Fruit fly (Drosophila melanogaster): Measurements from ENCODE around the gene Ziz.

Gene Ziz

DNA sequence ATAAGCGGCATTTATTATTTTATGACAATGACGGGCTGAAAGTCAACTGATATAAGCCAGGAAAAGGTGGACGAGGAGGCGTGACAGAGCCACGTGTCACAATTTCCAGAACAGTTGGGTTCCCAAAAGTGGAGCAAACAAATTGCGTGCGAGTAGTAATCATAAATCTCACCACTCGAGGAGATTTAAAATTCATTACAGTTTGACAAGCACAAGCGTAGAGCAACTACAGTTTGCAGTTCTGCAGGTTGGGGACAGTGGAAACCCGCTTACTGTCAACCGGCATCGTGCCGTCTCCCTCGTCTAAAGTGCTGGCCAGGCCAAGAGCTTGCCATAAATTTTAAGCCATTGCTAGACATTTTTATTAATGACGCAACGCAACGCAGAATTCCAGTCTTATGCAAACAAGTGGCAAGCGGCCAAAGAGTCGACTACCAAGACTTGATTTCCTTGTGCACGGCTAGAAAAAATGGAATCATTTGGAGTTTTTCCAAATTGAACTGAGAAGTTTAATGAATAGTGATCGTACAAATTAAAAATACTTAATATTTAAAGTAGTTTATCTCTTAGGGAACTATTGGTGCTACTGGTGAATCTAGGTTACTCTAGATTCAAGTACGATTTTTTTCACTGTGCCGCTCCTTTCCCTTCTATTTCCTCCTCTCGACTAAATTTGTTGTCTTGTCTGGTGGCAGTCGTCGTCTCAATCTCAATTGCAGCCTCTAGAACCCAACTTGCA, 17.4 kb upstream of the Ziz start (continued):
- peak; percentile 81 for TF ChIP-seq CG6276 (GFP tag; optimal IDR thresholded peaks at IDR 0.05)
- peak; percentile 46 for TF ChIP-seq net (GFP tag; optimal IDR thresholded peaks at IDR 0.05)
- TF ChIP-seq Met (GFP tag; optimal IDR thresholded peaks at IDR 0.05) = no peak
- no peak for TF ChIP-seq cyc (GFP tag; optimal IDR thresholded peaks at IDR 0.05)
- TF ChIP-seq CG15336 (GFP tag; IDR thresholded peaks at IDR 0.05) = peak; percentile 81
- TF ChIP-seq CG8119 (GFP tag; IDR thresholded peaks at IDR 0.05) = peak; percentile 70; the same call in 2 of the 3 replicates
- peak; percentile 55 for TF ChIP-seq achi (GFP tag; optimal IDR thresholded peaks at IDR 0.05)
- peak; percentile 71 for TF ChIP-seq Gug (GFP tag; IDR thresholded peaks at IDR 0.05)
- peak; percentile 47 for TF ChIP-seq dac (GFP tag; optimal IDR thresholded peaks at IDR 0.05)

DNA sequence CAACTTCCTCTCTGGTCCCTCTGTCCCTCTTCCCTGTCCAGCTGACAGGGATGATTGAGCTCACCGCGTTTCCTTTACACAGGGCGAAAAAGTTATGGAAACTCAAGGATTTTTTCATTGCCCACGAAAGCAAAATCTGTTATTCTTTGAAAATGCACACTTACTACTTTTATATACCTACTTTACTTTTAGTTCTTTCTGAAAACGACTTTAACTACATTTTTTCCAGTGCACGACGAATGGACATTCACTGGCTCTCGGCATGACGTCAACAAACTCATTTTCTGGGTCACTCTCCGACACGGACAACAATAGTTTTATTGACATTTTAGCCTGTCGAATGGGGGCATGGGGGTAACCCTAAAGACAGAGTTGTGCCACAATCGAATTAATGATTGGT, 16.8 kb upstream of the Ziz start:
- TF ChIP-seq Gug (GFP tag; IDR thresholded peaks at IDR 0.05) (peak; percentile 48; the same call in 1 of the 2 replicates), CG6276 (GFP tag; optimal IDR thresholded peaks at IDR 0.05) (peak; percentile 55), acj6 (GFP tag; optimal IDR thresholded peaks at IDR 0.05) (peak; percentile 58), CG6854 (GFP tag; optimal IDR thresholded peaks at IDR 0.05) (peak; percentile 16), CG6792 (GFP tag; optimal IDR thresholded peaks at IDR 0.05) (peak; percentile 57), Eip75B (GFP tag; optimal IDR thresholded peaks at IDR 0.05) (peak; percentile 68), CG11902 (GFP tag; optimal IDR thresholded peaks at IDR 0.05) (peak; percentile 29), Ets96B (tag; optimal IDR thresholded peaks at IDR 0.05) (peak; percentile 39), fd85E (GFP tag; optimal IDR thresholded peaks at IDR 0.05) (no peak), CG3919 (GFP tag; optimal IDR thresholded peaks at IDR 0.05) (peak; percentile 70), Met (GFP tag; optimal IDR thresholded peaks at IDR 0.05) (peak; percentile 73), CG3032 (tag; optimal IDR thresholded peaks at IDR 0.05) (peak; percentile 42), Sox14 (GFP tag; optimal IDR thresholded peaks at IDR 0.05) (peak; percentile 62), Lpt (GFP tag; optimal IDR thresholded peaks at IDR 0.05) (peak; percentile 17), Hr4 (GFP tag; optimal IDR thresholded peaks at IDR 0.05) (peak; percentile 65), Sox102F (GFP tag; optimal IDR thresholded peaks at IDR 0.05) (peak; percentile 76), fkh (GFP tag; optimal IDR thresholded peaks at IDR 0.05) (no peak), CG6808 (GFP tag; optimal IDR thresholded peaks at IDR 0.05) (peak; percentile 49), net (GFP tag; optimal IDR thresholded peaks at IDR 0.05) (peak; percentile 72), spab (GFP tag; optimal IDR thresholded peaks at IDR 0.05) (peak; percentile 56), CG10631 (GFP tag; optimal IDR thresholded peaks at IDR 0.05) (peak; percentile 40), CG1621 (tag; optimal IDR thresholded peaks at IDR 0.05) (no peak), CG16779 (tag; optimal IDR thresholded peaks at IDR 0.05) (no peak), CG10669 (GFP tag; optimal IDR thresholded peaks at IDR 0.05) (peak; percentile 66), pdm3 (GFP tag; optimal IDR thresholded peaks at IDR 0.05) (peak; percentile 73), dac (GFP tag; optimal IDR thresholded peaks at IDR 0.05) (no peak), Hr38 (GFP tag; optimal IDR thresholded peaks at IDR 0.05) (no peak), Ets21C (GFP tag; optimal IDR thresholded peaks at IDR 0.05) (peak; percentile 50), salr (GFP tag; optimal IDR thresholded peaks at IDR 0.05) (peak in 1 of 2 experiments; percentile 12), CG11294 (GFP tag; IDR thresholded peaks at IDR 0.05) (peak; percentile 33; the same call in 1 of the 2 replicates), CG15336 (GFP tag; IDR thresholded peaks at IDR 0.05) (peak; percentile 60), CG32006 (GFP tag; optimal IDR thresholded peaks at IDR 0.05) (peak; percentile 50), topi (GFP tag; optimal IDR thresholded peaks at IDR 0.05) (peak; percentile 48), CG4318 (GFP tag; optimal IDR thresholded peaks at IDR 0.05) (peak; percentile 27), CG8319 (GFP tag; optimal IDR thresholded peaks at IDR 0.05) (peak; percentile 75), CG9139 (GFP tag; optimal IDR thresholded peaks at IDR 0.05) (no peak), dsx (GFP tag; optimal IDR thresholded peaks at IDR 0.05; ENCODE audit: poor library complexity, severe bottlenecking) (no peak), CG8119 (GFP tag; IDR thresholded peaks at IDR 0.05) (peak; percentile 65; the same call in 2 of the 3 replicates), cyc (GFP tag; optimal IDR thresholded peaks at IDR 0.05) (peak; percentile 46), CG34406 (GFP tag; optimal IDR thresholded peaks at IDR 0.05) (peak; percentile 62), OdsH (GFP tag; optimal IDR thresholded peaks at IDR 0.05) (peak; percentile 69), CG11762 (GFP tag; optimal IDR thresholded peaks at IDR 0.05; ENCODE audit: insufficient read depth) (peak; percentile 68), Eip93F (GFP tag; optimal IDR thresholded peaks at IDR 0.05) (no peak), CG31627 (GFP tag; optimal IDR thresholded peaks at IDR 0.05) (peak; percentile 68), CG8632 (GFP tag; optimal IDR thresholded peaks at IDR 0.05) (peak; percentile 40), eg (GFP tag; IDR thresholded peaks at IDR 0.05) (peak; percentile 80)
